Fruit fly (Drosophila melanogaster): ENCODE measurements around the gene CG33257.

CG33257 gene

DNA sequence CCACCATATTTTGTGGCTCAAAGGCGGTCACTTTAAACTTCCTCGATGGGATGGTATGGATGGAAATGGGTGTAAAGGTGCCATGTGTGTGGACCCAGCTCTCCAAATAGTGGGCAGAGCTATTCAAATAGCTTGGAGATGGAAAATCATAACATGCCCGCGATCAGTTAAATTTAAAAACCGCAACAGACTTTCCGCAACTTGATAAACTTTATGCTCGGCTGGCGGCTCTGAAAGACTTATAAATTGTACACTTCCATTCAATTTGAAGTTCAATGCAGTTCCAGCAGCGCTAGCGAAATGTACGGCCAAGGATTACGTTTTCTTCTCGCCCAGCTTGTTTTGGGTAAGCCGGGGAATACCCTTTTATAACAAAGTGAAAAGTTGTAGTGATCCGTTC is at the start of gene CG33257:
Gene CG33257, plus strand, starts transcription at position 301 of the 400 bp plus-strand sequence.
- no peak for TF ChIP-seq Abd-B (GFP tag; optimal IDR thresholded peaks at IDR 0.05)
- TF ChIP-seq h (GFP tag; optimal IDR thresholded peaks at IDR 0.05): no peak
- no peak for TF ChIP-seq Vsx2 (GFP tag; optimal IDR thresholded peaks at IDR 0.05; ENCODE audit: partially characterized antibody)

dm6 chr3L:16301153-16301552 is 45.0 kb upstream of the CG33257 start, which contains the start of gene CG4982:
TSS of gene CG4982 (plus strand) at chr3L:16301453.
- TF ChIP-seq lola (GFP tag; optimal IDR thresholded peaks at IDR 0.05): no peak
- TF ChIP-seq Hr83 (GFP tag; optimal IDR thresholded peaks at IDR 0.05; ENCODE audit: poor library complexity, severe bottlenecking): no peak
- no peak for TF ChIP-seq h (GFP tag; optimal IDR thresholded peaks at IDR 0.05)
- no peak for TF ChIP-seq dl (GFP tag; optimal IDR thresholded peaks at IDR 0.05; ENCODE audit: insufficient read depth in 1 of 2, partially characterized antibody in 2 of 2)
- no peak for TF ChIP-seq Jra (GFP tag; optimal IDR thresholded peaks at IDR 0.05)

DNA sequence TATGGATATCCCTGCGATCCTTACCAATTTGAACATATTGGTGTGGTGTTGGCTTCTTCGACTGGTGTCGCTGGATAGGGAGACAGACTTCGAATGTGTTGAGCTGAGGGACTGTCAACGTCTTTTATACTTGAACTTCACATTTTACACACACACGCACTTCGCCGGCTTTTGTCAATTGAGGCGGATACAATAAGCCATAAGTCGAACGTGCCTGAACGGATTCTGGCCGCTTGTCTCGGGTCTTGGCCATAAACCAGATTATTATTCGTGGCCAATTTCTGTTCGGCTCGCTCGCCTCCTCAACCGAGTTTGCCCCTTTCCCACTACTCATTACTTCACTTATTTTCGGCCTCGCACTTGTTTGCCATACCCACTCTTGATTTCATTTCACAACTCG is 43.0 kb upstream of the CG33257 start, which contains the start of gene CG13044:
Gene CG13044, minus strand, starts transcription at position 101 of the 400 bp plus-strand sequence.
- no peak for TF ChIP-seq dl (GFP tag; optimal IDR thresholded peaks at IDR 0.05; ENCODE audit: insufficient read depth in 1 of 2, partially characterized antibody in 2 of 2)
- TF ChIP-seq dmrt93B (GFP tag; optimal IDR thresholded peaks at IDR 0.05): no peak
- no peak for TF ChIP-seq psq (GFP tag; optimal IDR thresholded peaks at IDR 0.05)
- no peak for TF ChIP-seq jim (GFP tag; optimal IDR thresholded peaks at IDR 0.05)
- no peak for TF ChIP-seq Dfd (GFP tag; optimal IDR thresholded peaks at IDR 0.05)

DNA sequence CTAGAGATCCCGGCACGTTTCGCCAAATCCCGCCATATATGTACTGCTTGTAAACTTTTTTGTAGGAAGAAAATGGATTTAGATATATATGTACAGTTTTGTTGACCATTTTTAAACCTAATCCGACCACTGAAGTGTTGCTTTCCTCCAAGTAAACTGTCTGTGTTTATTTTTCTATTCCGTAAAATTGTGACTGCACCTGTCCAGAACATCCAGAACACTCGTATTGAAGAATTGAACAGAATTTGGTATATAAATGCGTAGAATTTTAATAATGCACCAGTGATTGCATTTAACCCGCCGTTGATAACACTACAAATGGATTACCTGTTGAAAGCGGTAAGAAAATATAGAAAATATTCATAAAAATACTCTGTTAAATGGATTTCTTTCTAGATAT is 42.1 kb upstream of the CG33257 start, which contains the start of gene CG43249:
Gene CG43249, plus strand, starts transcription at position 301 of the 400 bp plus-strand sequence.
- TF ChIP-seq dsf (GFP tag; optimal IDR thresholded peaks at IDR 0.05; ENCODE audit: borderline replicate concordance) (no peak), pan (optimal IDR thresholded peaks at IDR 0.05) (no peak), CG32264 (GFP tag; optimal IDR thresholded peaks at IDR 0.05) (no peak), N (GFP tag; optimal IDR thresholded peaks at IDR 0.05) (no peak), Jra (GFP tag; optimal IDR thresholded peaks at IDR 0.05) (no peak), Dfd (GFP tag; optimal IDR thresholded peaks at IDR 0.05) (no peak), br (GFP tag; optimal IDR thresholded peaks at IDR 0.05) (no peak), fru (GFP tag; optimal IDR thresholded peaks at IDR 0.05) (no peak), CG9705 (GFP tag; optimal IDR thresholded peaks at IDR 0.05) (no peak), Hr83 (GFP tag; optimal IDR thresholded peaks at IDR 0.05; ENCODE audit: poor library complexity, severe bottlenecking) (no peak), lola (GFP tag; optimal IDR thresholded peaks at IDR 0.05) (no peak), dl (GFP tag; optimal IDR thresholded peaks at IDR 0.05; ENCODE audit: insufficient read depth in 1 of 2, partially characterized antibody in 2 of 2) (no peak), h (GFP tag; optimal IDR thresholded peaks at IDR 0.05) (no peak), foxo (GFP tag; optimal IDR thresholded peaks at IDR 0.05) (no peak), Sp1 (GFP tag; optimal IDR thresholded peaks at IDR 0.05) (no peak), woc (GFP tag; optimal IDR thresholded peaks at IDR 0.05) (no peak), Rel (GFP tag; optimal IDR thresholded peaks at IDR 0.05) (no peak), Rel (tag; optimal IDR thresholded peaks at IDR 0.05) (no peak), sv (GFP tag; optimal IDR thresholded peaks at IDR 0.05) (no peak), sage (GFP tag; optimal IDR thresholded peaks at IDR 0.05) (no peak), Vsx2 (GFP tag; optimal IDR thresholded peaks at IDR 0.05; ENCODE audit: partially characterized antibody) (no peak)

DNA sequence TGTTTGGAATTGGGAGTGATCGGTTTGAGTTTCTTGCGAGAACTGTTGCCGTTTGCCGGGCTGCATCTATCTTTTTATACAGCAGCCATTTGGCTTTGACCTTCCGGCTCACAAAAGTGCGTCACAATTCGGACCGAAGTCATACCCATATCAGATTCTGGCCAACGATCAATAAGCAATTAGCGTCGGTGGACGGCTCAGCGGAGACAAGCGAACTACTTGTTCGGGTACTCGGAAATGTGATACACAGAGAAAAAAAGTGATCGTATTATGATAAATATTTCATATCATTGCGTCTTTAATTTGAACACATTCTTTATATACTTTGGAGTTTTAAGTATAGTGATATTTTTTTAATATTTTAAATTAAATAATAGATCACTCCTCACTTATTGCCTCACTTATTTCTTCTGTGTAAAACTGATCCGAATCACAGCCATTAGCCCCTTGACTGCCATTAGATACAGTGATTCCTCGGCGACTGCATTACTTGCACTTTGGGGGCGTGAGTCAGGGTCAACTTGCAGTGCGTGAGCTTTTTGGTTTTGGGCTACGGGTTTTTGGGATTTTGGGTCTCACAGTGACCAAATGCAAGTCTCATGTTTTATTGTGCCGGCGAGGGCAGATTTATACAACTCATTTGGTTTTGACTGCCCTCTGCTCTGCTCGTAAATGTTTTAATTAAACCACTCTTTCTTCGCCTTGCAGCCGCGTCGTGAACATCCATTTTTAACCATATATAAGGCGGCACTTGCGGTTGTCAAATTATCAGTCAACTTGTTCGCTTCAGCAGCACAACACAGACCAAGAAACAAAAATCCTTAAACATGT is 40.1 kb upstream of the CG33257 start, which contains the start of the genes CG13043 and CG13063:
Gene CG13043, minus strand, starts transcription at position 51 of the 831 bp plus-strand sequence.
Gene CG13063, plus strand, starts transcription at position 781 of the 831 bp plus-strand sequence.
- TF ChIP-seq psq (GFP tag; optimal IDR thresholded peaks at IDR 0.05) (no peak), N (GFP tag; optimal IDR thresholded peaks at IDR 0.05) (no peak), br (GFP tag; optimal IDR thresholded peaks at IDR 0.05) (no peak), brk (GFP tag; optimal IDR thresholded peaks at IDR 0.05) (no peak)

DNA sequence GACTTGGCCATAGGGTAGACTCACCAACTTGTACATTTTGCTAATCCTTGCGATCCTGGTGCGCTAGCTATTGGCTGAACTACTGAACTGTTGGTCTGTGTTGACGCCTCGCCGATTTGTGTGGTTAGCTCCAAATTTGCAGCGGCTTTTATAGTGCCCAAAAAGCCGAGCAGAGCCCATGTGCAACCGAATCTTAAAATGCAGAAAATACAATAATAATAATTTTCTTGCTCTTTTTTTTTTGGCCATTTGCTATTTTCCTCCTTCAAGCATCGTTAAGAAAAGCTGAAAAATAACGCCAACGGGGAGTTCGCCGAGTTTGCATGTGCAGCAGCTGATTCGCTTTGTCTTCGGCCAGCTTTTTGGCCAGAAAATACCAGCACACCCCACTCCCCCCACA is 37.7 kb upstream of the CG33257 start, which contains the start of gene CG13042:
Gene CG13042, minus strand, starts transcription at position 101 of the 400 bp plus-strand sequence.
- no peak for TF ChIP-seq CrebA (GFP tag; optimal IDR thresholded peaks at IDR 0.05; ENCODE audit: borderline replicate concordance)
- TF ChIP-seq CG32264 (GFP tag; optimal IDR thresholded peaks at IDR 0.05): no peak
- TF ChIP-seq CG9705 (GFP tag; optimal IDR thresholded peaks at IDR 0.05): no peak
- no peak for TF ChIP-seq usp (GFP tag; optimal IDR thresholded peaks at IDR 0.05)
- no peak for TF ChIP-seq Rel (GFP tag; optimal IDR thresholded peaks at IDR 0.05)
- TF ChIP-seq Rel (tag; optimal IDR thresholded peaks at IDR 0.05): no peak
- no peak for TF ChIP-seq psq (GFP tag; optimal IDR thresholded peaks at IDR 0.05)
- TF ChIP-seq woc (GFP tag; optimal IDR thresholded peaks at IDR 0.05): no peak
- TF ChIP-seq OdsH (GFP tag; optimal IDR thresholded peaks at IDR 0.05): no peak
- TF ChIP-seq Myc (optimal IDR thresholded peaks at IDR 0.05): no peak
- no peak for TF ChIP-seq dmrt93B (GFP tag; optimal IDR thresholded peaks at IDR 0.05)
- TF ChIP-seq Hnf4 (GFP tag; optimal IDR thresholded peaks at IDR 0.05): no peak
- TF ChIP-seq N (GFP tag; optimal IDR thresholded peaks at IDR 0.05): no peak
- TF ChIP-seq fru (GFP tag; optimal IDR thresholded peaks at IDR 0.05): no peak
- no peak for TF ChIP-seq h (GFP tag; optimal IDR thresholded peaks at IDR 0.05)
- no peak for TF ChIP-seq GATAd (GFP tag; optimal IDR thresholded peaks at IDR 0.05)
- TF ChIP-seq Jra (GFP tag; optimal IDR thresholded peaks at IDR 0.05): no peak

All from whole organism, wandering third instar larva.